Worm (Caenorhabditis elegans) whole organism, L1 larva: Measurements from ENCODE around the gene nhr-96.

Experiments
- C16A3.4 ChIP-seq: fragments of 150-350 bp; optimal IDR thresholded peaks from 2 replicates; lab custom pipeline; 2014; ENCODE audit warnings: missing biosample characterization, missing genetic modification characterization
- C34B4.2 ChIP-seq: sonication (generic microtip); optimal IDR thresholded peaks from 2 replicates; lab custom pipeline; 2017; ENCODE audit warnings: mild to moderate bottlenecking, missing genetic modification characterization, missing compliant biosample characterization
- F16B12.6 ChIP-seq: fragments of 150-350 bp; optimal IDR thresholded peaks from 2 replicates; lab custom pipeline; 2014; ENCODE audit warnings: missing biosample characterization, missing genetic modification characterization
- Y116A8C.19 ChIP-seq: sonication (generic microtip); optimal IDR thresholded peaks from 2 replicates; lab custom pipeline; 2016; ENCODE audit warnings: missing compliant biosample characterization, missing genetic modification characterization, borderline replicate concordance
- aha-1 ChIP-seq: fragments of 150-350 bp; optimal IDR thresholded peaks from 2 replicates; lab custom pipeline; 2014; ENCODE audit warnings: missing biosample characterization, missing genetic modification characterization
- alr-1 ChIP-seq: fragments of 200-800 bp; sonication (Bioruptor generic); optimal IDR thresholded peaks from 2 replicates; lab custom pipeline; 2018; ENCODE audit warnings: borderline replicate concordance, mild to moderate bottlenecking, missing genetic modification characterization, missing compliant biosample characterization
- ceh-63 ChIP-seq: fragments of 200-800 bp; sonication (Bioruptor generic); optimal IDR thresholded peaks from 2 replicates; lab custom pipeline; 2018; ENCODE audit warnings: mild to moderate bottlenecking, missing genetic modification characterization, missing compliant biosample characterization
- dpl-1 ChIP-seq, 3 experiments: fragments of 150-350 bp in 2 of 3; sonication (generic microtip) in 1 of 3; optimal IDR thresholded peaks; 2 replicates each; lab custom pipeline; 2014 to 2017; ENCODE audit warnings: missing biosample characterization in 3 of 3, missing genetic modification characterization in 3 of 3, missing genetic modification reagents in 3 of 3
- dsc-1 ChIP-seq: sonication (generic microtip); optimal IDR thresholded peaks from 2 replicates; lab custom pipeline; 2016; ENCODE audit warnings: mild to moderate bottlenecking, missing genetic modification characterization, missing compliant biosample characterization
- efl-1 ChIP-seq, 4 experiments: fragments of 150-350 bp; optimal IDR thresholded peaks in 3 of 4; peaks in 1 of 4; 1 replicate in 1 of 4; 2 replicates in 3 of 4; lab custom pipeline; 2014; ENCODE audit warnings: missing biosample characterization in 2 of 4, missing genetic modification characterization in 2 of 4, missing genetic modification reagents in 2 of 4
- efl-3 ChIP-seq: fragments of 200-800 bp; sonication (Bioruptor generic); optimal IDR thresholded peaks from 2 replicates; lab custom pipeline; 2018; ENCODE audit warnings: mild to moderate bottlenecking, missing genetic modification characterization, missing compliant biosample characterization
- egl-27 ChIP-seq, 2 experiments: fragments of 150-350 bp in 1 of 2; sonication (generic microtip); optimal IDR thresholded peaks; 3 replicates each; lab custom pipeline; 2017 to 2018; ENCODE audit warnings: missing biosample characterization in 2 of 2, missing genetic modification characterization in 2 of 2, missing genetic modification reagents in 2 of 2
- hlh-17 ChIP-seq: fragments of 200-800 bp; sonication (Bioruptor generic); optimal IDR thresholded peaks from 2 replicates; lab custom pipeline; 2018; ENCODE audit warnings: missing genetic modification characterization, mild to moderate bottlenecking, missing compliant biosample characterization, moderate library complexity, borderline replicate concordance
- hpl-2 ChIP-seq: fragments of 150-350 bp; optimal IDR thresholded peaks from 2 replicates; lab custom pipeline; 2014; ENCODE audit warnings: missing biosample characterization, missing genetic modification reagents, missing genetic modification characterization
- irx-1 ChIP-seq: sonication (generic microtip); optimal IDR thresholded peaks from 2 replicates; lab custom pipeline; 2016; ENCODE audit warnings: missing genetic modification characterization, missing compliant biosample characterization
- jun-1 ChIP-seq: fragments of 150-350 bp; optimal IDR thresholded peaks from 2 replicates; lab custom pipeline; 2014; ENCODE audit warnings: missing biosample characterization, missing genetic modification reagents, missing genetic modification characterization
- lin-13 ChIP-seq: fragments of 150-350 bp; optimal IDR thresholded peaks from 2 replicates; lab custom pipeline; 2014; ENCODE audit warnings: missing biosample characterization, missing genetic modification reagents, missing genetic modification characterization
- lin-14 ChIP-seq: fragments of 200-800 bp; sonication (Bioruptor generic); optimal IDR thresholded peaks from 2 replicates; lab custom pipeline; 2018; ENCODE audit warnings: mild to moderate bottlenecking, missing genetic modification characterization, moderate library complexity, missing compliant biosample characterization
- lin-15B ChIP-seq: fragments of 150-350 bp; sonication (generic microtip); optimal IDR thresholded peaks from 3 replicates; lab custom pipeline; 2014; ENCODE audit warnings: missing biosample characterization, missing genetic modification characterization
- lin-35 ChIP-seq, 2 experiments: fragments of 150-350 bp; optimal IDR thresholded peaks; 2 replicates each; lab custom pipeline; 2014; ENCODE audit warnings: missing biosample characterization in 2 of 2, missing genetic modification characterization in 2 of 2, missing genetic modification reagents in 2 of 2
- lir-3 ChIP-seq: sonication (generic microtip); optimal IDR thresholded peaks from 2 replicates; lab custom pipeline; 2016; ENCODE audit warnings: mild to moderate bottlenecking, missing genetic modification characterization, moderate library complexity, missing compliant biosample characterization; ENCODE audit not compliant: poor library complexity
- lsy-2 ChIP-seq, 2 experiments: fragments of 150-350 bp; optimal IDR thresholded peaks; 2 replicates each; lab custom pipeline; 2014; ENCODE audit warnings: missing biosample characterization in 2 of 2, missing genetic modification characterization in 2 of 2
- nhr-11 ChIP-seq: fragments of 150-350 bp; optimal IDR thresholded peaks from 2 replicates; lab custom pipeline; 2014; ENCODE audit warnings: missing biosample characterization, missing genetic modification characterization
- nhr-19 ChIP-seq: fragments of 200-800 bp; sonication (Bioruptor generic); conservative IDR thresholded peaks from 2 replicates; pipeline ENCODE4 v1.3.6; 2022; ENCODE audit warnings: missing genetic modification characterization, missing compliant biosample characterization
- nhr-20 ChIP-seq: sonication (generic microtip); optimal IDR thresholded peaks from 2 replicates; lab custom pipeline; 2016; ENCODE audit warnings: mild to moderate bottlenecking, missing genetic modification characterization, missing compliant biosample characterization
- nhr-237 ChIP-seq: fragments of 150-350 bp; optimal IDR thresholded peaks from 2 replicates; lab custom pipeline; 2014; ENCODE audit warnings: missing biosample characterization, missing genetic modification characterization
- nhr-28 ChIP-seq: fragments of 150-350 bp; optimal IDR thresholded peaks from 2 replicates; lab custom pipeline; 2014; ENCODE audit warnings: missing biosample characterization, missing genetic modification characterization
- nhr-47 ChIP-seq: sonication (generic microtip); optimal IDR thresholded peaks from 2 replicates; lab custom pipeline; 2016; ENCODE audit warnings: mild to moderate bottlenecking, missing genetic modification characterization, moderate library complexity, missing compliant biosample characterization
- nhr-71 ChIP-seq: sonication (generic microtip); optimal IDR thresholded peaks from 2 replicates; lab custom pipeline; 2016; ENCODE audit warnings: mild to moderate bottlenecking, missing genetic modification characterization, moderate library complexity, missing compliant biosample characterization
- nhr-76 ChIP-seq: sonication (generic microtip); optimal IDR thresholded peaks from 2 replicates; lab custom pipeline; 2017; ENCODE audit warnings: missing biosample characterization, missing genetic modification characterization
- nhr-77 ChIP-seq: fragments of 150-350 bp; optimal IDR thresholded peaks from 2 replicates; lab custom pipeline; 2014; ENCODE audit warnings: missing biosample characterization, missing genetic modification characterization
- nhr-84 ChIP-seq: sonication (generic microtip); optimal IDR thresholded peaks from 2 replicates; lab custom pipeline; 2017; ENCODE audit warnings: missing biosample characterization, missing genetic modification characterization
- nhr-85 ChIP-seq: sonication (generic microtip); peaks from one replicate; lab custom pipeline; 2016; ENCODE audit warnings: missing genetic modification characterization, inconsistent platforms, missing compliant biosample characterization
- snu-23 ChIP-seq: sonication (generic microtip); optimal IDR thresholded peaks from 2 replicates; lab custom pipeline; 2016; ENCODE audit warnings: missing genetic modification characterization, missing compliant biosample characterization
- sox-4 ChIP-seq: sonication (generic microtip); optimal IDR thresholded peaks from 2 replicates; lab custom pipeline; 2016; ENCODE audit warnings: missing genetic modification characterization, missing compliant biosample characterization
- unc-130 ChIP-seq: fragments of 150-350 bp; optimal IDR thresholded peaks from 2 replicates; lab custom pipeline; 2017; ENCODE audit warnings: missing biosample characterization, missing genetic modification characterization, inconsistent platforms
- unc-30 ChIP-seq: sonication (generic microtip); optimal IDR thresholded peaks from 2 replicates; lab custom pipeline; 2017; ENCODE audit warnings: missing biosample characterization, missing genetic modification characterization
- unc-86 ChIP-seq: sonication (generic microtip); optimal IDR thresholded peaks from 2 replicates; lab custom pipeline; 2016; ENCODE audit warnings: missing genetic modification characterization, missing compliant biosample characterization
- unc-98 ChIP-seq: fragments of 200-800 bp; sonication (Bioruptor generic); IDR thresholded peaks from 2 replicates; pipeline ENCODE4 v1.3.6; 2022; ENCODE audit warnings: missing genetic modification characterization, missing compliant biosample characterization
- vab-15 ChIP-seq: sonication (generic microtip); optimal IDR thresholded peaks from 2 replicates; lab custom pipeline; 2017; ENCODE audit warnings: missing genotype, mild to moderate bottlenecking, missing genetic modification characterization, missing compliant biosample characterization
- ztf-4 ChIP-seq: fragments of 150-350 bp; optimal IDR thresholded peaks from 2 replicates; lab custom pipeline; 2014; ENCODE audit warnings: missing biosample characterization, missing genetic modification characterization

Gene nhr-96

ce11 chrV:2233177-2233576 lies at the start of gene nhr-96:
nhr-96 (plus strand) TSS chrV:2233477.
- TF ChIP-seq unc-130 (tag; lab: Kevin White, UChicago) = no peak
- TF ChIP-seq ceh-63 (GFP tag; lab: Kevin White, UChicago) = no peak
- TF ChIP-seq efl-1 (optimal IDR thresholded peaks at IDR 0.05; lab: Kevin White, UChicago) = no peak
- TF ChIP-seq efl-1 (GFP tag; optimal IDR thresholded peaks at IDR 0.05 in 1 of 2; lab: Kevin White, UChicago) = peak in 1 of 2 experiments; percentile 70
- no peak for TF ChIP-seq egl-27 (tag; optimal IDR thresholded peaks at IDR 0.05; lab: Kevin White, UChicago)
- TF ChIP-seq hlh-17 (GFP tag; lab: Kevin White, UChicago) = no peak
- TF ChIP-seq lin-15B (tag; lab: Kevin White, UChicago) = no peak
- no peak for TF ChIP-seq sox-4 (tag; lab: Kevin White, UChicago)
- no peak for TF ChIP-seq nhr-71 (tag; lab: Kevin White, UChicago)

ce11 chrV:2185486-2185885 lies 47.8 kb upstream of the nhr-96 start:
- TF ChIP-seq nhr-85 (tag; lab: Kevin White, UChicago) (no peak), unc-130 (tag; lab: Kevin White, UChicago) (no peak), C34B4.2 (tag; lab: Kevin White, UChicago) (no peak), dpl-1 (GFP tag; optimal IDR thresholded peaks at IDR 0.05; lab: Kevin White, UChicago) (peak in 1 of 3 experiments; percentile 1), efl-1 (optimal IDR thresholded peaks at IDR 0.05; lab: Kevin White, UChicago) (no peak), efl-1 (GFP tag; optimal IDR thresholded peaks at IDR 0.05 in 1 of 2; lab: Kevin White, UChicago) (peak in 1 of 2 experiments; percentile 10)

- TF ChIP-seq aha-1 (tag; lab: Kevin White, UChicago) (no peak), irx-1 (no peak), nhr-71 (tag; lab: Kevin White, UChicago) (no peak), lin-13 (GFP tag; lab: Kevin White, UChicago) (no peak), nhr-237 (tag; lab: Kevin White, UChicago) (no peak), nhr-19 (GFP tag; lab: Robert Waterston, UW) (no peak), C16A3.4 (tag; lab: Kevin White, UChicago) (no peak), nhr-76 (tag; lab: Kevin White, UChicago) (no peak), dsc-1 (tag; lab: Kevin White, UChicago) (no peak), efl-1 (optimal IDR thresholded peaks at IDR 0.05; lab: Kevin White, UChicago) (no peak), efl-1 (GFP tag; optimal IDR thresholded peaks at IDR 0.05 in 1 of 2; lab: Kevin White, UChicago) (no peak), ztf-4 (tag; lab: Kevin White, UChicago) (no peak), unc-30 (tag; lab: Kevin White, UChicago) (no peak), hpl-2 (no peak)
Measured at ce11 chrV:2187864-2188345, 45.4 kb upstream of the nhr-96 start, which contains the start of gene Y5H2B.3. Y5H2B.3 (plus strand) TSS chrV:2188295.

ce11 chrV:2190383-2190782 lies 42.9 kb upstream of the nhr-96 start:
- no peak for TF ChIP-seq unc-98 (GFP tag; lab: Robert Waterston, UW)
- TF ChIP-seq dsc-1 (tag; lab: Kevin White, UChicago) = no peak
- no peak for TF ChIP-seq lin-15B (tag; lab: Kevin White, UChicago)
- no peak for TF ChIP-seq vab-15
- no peak for TF ChIP-seq F16B12.6
- no peak for TF ChIP-seq lsy-2 (tag; optimal IDR thresholded peaks at IDR 0.05; lab: Kevin White, UChicago)
- no peak for TF ChIP-seq nhr-84 (tag; lab: Kevin White, UChicago)
- TF ChIP-seq nhr-47 (tag; lab: Kevin White, UChicago) = no peak

ce11 chrV:2191122-2191521 lies 42.2 kb upstream of the nhr-96 start, which contains the start of gene srbc-42:
srbc-42 (minus strand) TSS chrV:2191222.
- TF ChIP-seq lsy-2 (tag; optimal IDR thresholded peaks at IDR 0.05; lab: Kevin White, UChicago) (no peak), unc-98 (GFP tag; lab: Robert Waterston, UW) (no peak), nhr-19 (GFP tag; lab: Robert Waterston, UW) (no peak), vab-15 (no peak), snu-23 (no peak)

ce11 chrV:2192117-2192516 lies 41.2 kb upstream of the nhr-96 start, which contains the start of gene nhr-13:
nhr-13 (plus strand) TSS chrV:2192485.
- TF ChIP-seq nhr-11 (tag; lab: Kevin White, UChicago) (no peak), nhr-77 (no peak), lin-14 (no peak), unc-86 (tag; lab: Kevin White, UChicago) (no peak), alr-1 (no peak), jun-1 (tag; lab: Kevin White, UChicago) (no peak), dpl-1 (GFP tag; optimal IDR thresholded peaks at IDR 0.05; lab: Kevin White, UChicago) (no peak), lir-3 (tag; lab: Kevin White, UChicago) (no peak), nhr-20 (tag; lab: Kevin White, UChicago) (peak; percentile 85), snu-23 (peak; percentile 30), nhr-28 (tag; lab: Kevin White, UChicago) (no peak), efl-3 (GFP tag; lab: Kevin White, UChicago) (no peak), dsc-1 (tag; lab: Kevin White, UChicago) (peak; percentile 64), Y116A8C.19 (tag; lab: Kevin White, UChicago) (no peak), lin-35 (GFP tag; optimal IDR thresholded peaks at IDR 0.05; lab: Kevin White, UChicago) (peak in 1 of 2 experiments; percentile 36)
